Worm (Caenorhabditis elegans): ENCODE measurements around the gene C36E6.2.

Gene C36E6.2

DNA sequence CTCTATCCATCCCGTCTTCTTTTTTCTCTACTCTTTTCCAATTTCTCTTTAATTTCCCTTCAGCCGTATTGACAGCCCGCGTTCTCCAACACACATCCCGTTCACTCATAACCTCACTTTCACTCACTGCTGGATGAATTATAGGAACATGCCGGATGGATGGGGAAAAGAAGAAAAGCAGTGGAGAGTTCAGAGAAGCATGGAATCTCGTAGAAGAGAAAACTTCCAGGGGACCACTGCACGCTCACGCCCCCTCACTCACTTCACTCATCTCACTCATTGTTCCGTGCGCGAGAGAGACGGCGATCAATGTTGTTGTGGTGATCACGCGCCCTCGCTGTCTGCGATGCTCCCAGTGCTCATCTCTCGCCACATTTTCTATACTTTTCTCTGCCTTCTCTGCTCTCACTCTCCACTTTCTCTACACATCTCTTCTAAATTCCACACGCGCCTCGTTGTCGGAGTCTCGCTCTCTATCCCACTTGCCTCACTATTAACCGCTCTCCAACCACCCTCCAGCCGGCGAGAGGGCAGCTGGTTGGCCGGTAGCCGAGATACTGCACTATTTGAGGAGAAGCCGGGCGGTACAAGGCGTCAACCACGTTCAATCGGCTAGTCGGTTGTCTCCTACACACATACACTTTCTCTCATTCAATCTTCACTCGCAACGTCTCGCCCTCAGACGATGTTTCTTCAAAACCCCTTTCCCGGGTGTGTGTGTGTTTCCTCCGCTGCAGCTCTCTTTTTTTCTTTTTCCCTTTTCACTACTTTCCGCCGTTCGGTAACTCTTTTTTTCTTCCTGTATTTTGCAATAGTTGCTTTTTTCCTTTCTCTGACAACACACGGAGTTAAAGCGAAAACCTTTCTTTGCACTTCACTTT lies 28.5 kb downstream of the C36E6.2 start (continued):
- TF ChIP-seq pbrm-1 (GFP tag; IDR thresholded peaks at IDR 0.05) (peak; percentile 73), attf-5 (GFP tag; optimal IDR thresholded peaks at IDR 0.05) (peak; percentile 75), unc-130 (GFP tag; optimal IDR thresholded peaks at IDR 0.05) (no peak), ceh-27 (GFP tag; optimal IDR thresholded peaks at IDR 0.05) (peak; percentile 88), die-1 (tag; optimal IDR thresholded peaks at IDR 0.05) (peak; percentile 61), F55B11.4 (tag; optimal IDR thresholded peaks at IDR 0.05; ENCODE audit: borderline replicate concordance, insufficient read depth) (no peak), ZK185.1 (tag; optimal IDR thresholded peaks at IDR 0.05; ENCODE audit: poor library complexity, severe bottlenecking) (peak; percentile 1), lir-1 (GFP tag; conservative IDR thresholded peaks at IDR 0.05) (no peak), F10E7.11 (tag; optimal IDR thresholded peaks at IDR 0.05) (no peak), chd-7 (tag; optimal IDR thresholded peaks at IDR 0.05) (peak; percentile 91), bed-2 (GFP tag; IDR thresholded peaks at IDR 0.05) (peak; percentile 27; the same call in 1 of the 2 replicates), hmg-20 (GFP tag; IDR thresholded peaks at IDR 0.05) (peak; percentile 4; the same call in 1 of the 2 replicates), rcor-1 (GFP tag; IDR thresholded peaks at IDR 0.05) (no peak), zfh-2 (GFP tag; conservative IDR thresholded peaks at IDR 0.05) (peak; percentile 100), sdz-38 (tag; optimal IDR thresholded peaks at IDR 0.05) (peak; percentile 53), tbx-9 (tag; optimal IDR thresholded peaks at IDR 0.05; ENCODE audit: borderline replicate concordance) (no peak), Y67H2A.10 (GFP tag; conservative IDR thresholded peaks at IDR 0.05) (no peak; the same call in 1 of the 2 replicates), madf-8 (GFP tag; conservative IDR thresholded peaks at IDR 0.05) (no peak), B0035.1 (tag; optimal IDR thresholded peaks at IDR 0.05) (peak; percentile 66), F37B4.10 (GFP tag; IDR thresholded peaks at IDR 0.05) (0 out of 2 replicates have a peak, but pooled peaks have one; percentile 6), ama-1 (optimal IDR thresholded peaks at IDR 0.05) (peak; percentile 68), ama-1 (GFP tag; optimal IDR thresholded peaks at IDR 0.05) (no peak), ztf-28 (GFP tag; IDR thresholded peaks at IDR 0.05) (no peak), snpc-3.4 (tag; optimal IDR thresholded peaks at IDR 0.05) (no peak), B0336.3 (GFP tag; IDR thresholded peaks at IDR 0.05) (peak; percentile 93), zim-3 (tag; optimal IDR thresholded peaks at IDR 0.05) (peak; percentile 30), B0261.1 (tag; optimal IDR thresholded peaks at IDR 0.05) (peak; percentile 6), mel-28 (tag; optimal IDR thresholded peaks at IDR 0.05; ENCODE audit: borderline replicate concordance) (no peak), lin-40 (tag; optimal IDR thresholded peaks at IDR 0.05) (peak; percentile 93), cebp-1 (GFP tag; IDR thresholded peaks at IDR 0.05) (no peak), cebp-1 (tag; optimal IDR thresholded peaks at IDR 0.05) (peak; percentile 83), sptf-2 (GFP tag; optimal IDR thresholded peaks at IDR 0.05) (no peak), F49E8.2 (tag; optimal IDR thresholded peaks at IDR 0.05; ENCODE audit: insufficient read depth) (no peak), hmg-1.2 (GFP tag; IDR thresholded peaks at IDR 0.05) (peak; percentile 87), T26A5.8 (tag; optimal IDR thresholded peaks at IDR 0.05) (no peak), akir-1 (GFP tag; optimal IDR thresholded peaks at IDR 0.05) (no peak), bed-1 (GFP tag; IDR thresholded peaks at IDR 0.05) (no peak), lin-35 (GFP tag; optimal IDR thresholded peaks at IDR 0.05) (peak in 1 of 3 experiments; percentile 18), F39B2.1 (GFP tag; IDR thresholded peaks at IDR 0.05) (no peak), F33H1.4 (GFP tag; IDR thresholded peaks at IDR 0.05) (no peak), cebp-2 (GFP tag; IDR thresholded peaks at IDR 0.05) (no peak), gei-17 (GFP tag; optimal IDR thresholded peaks at IDR 0.05) (peak; percentile 81), ceh-91 (GFP tag; IDR thresholded peaks at IDR 0.05) (no peak), nfya-2 (GFP tag; IDR thresholded peaks at IDR 0.05) (no peak), nhr-27 (tag; optimal IDR thresholded peaks at IDR 0.05) (peak; percentile 34), Y53G8AR.9 (GFP tag; conservative IDR thresholded peaks at IDR 0.05) (0 out of 2 replicates have a peak, but pooled peaks have one; percentile 51)

Data from whole organism, young adult.